Fruit fly (Drosophila melanogaster) whole organism, embryonic: ENCODE data around the gene Ire1.

ENCODE experiments used
- CG16779 ChIP-seq: fragments of 200-800 bp; sonication (Bioruptor generic); IDR thresholded peaks from 2 replicates; pipeline ENCODE4 v1.3.6; 2022; ENCODE audit warnings: missing biosample characterization, missing genetic modification characterization
- CG17612 ChIP-seq: fragments of 200-800 bp; sonication (Bioruptor generic); IDR thresholded peaks from 2 replicates; pipeline ENCODE4 v1.3.6; 2022; ENCODE audit warnings: missing biosample characterization, missing genetic modification characterization
- ERR ChIP-seq: fragments of 200-800 bp; sonication (Bioruptor generic); optimal IDR thresholded peaks from 2 replicates; lab custom pipeline; 2016; ENCODE audit warnings: missing biosample characterization, missing genetic modification characterization
- kni ChIP-seq: fragments of 200-800 bp; sonication (Bioruptor generic); optimal IDR thresholded peaks from 3 replicates; lab custom pipeline; 2017; ENCODE audit warnings: mild to moderate bottlenecking, missing biosample characterization, missing genetic modification reagents, missing genetic modification characterization

- TF ChIP-seq kni (GFP tag; lab: Kevin White, UChicago) (no peak), ERR (GFP tag; lab: Kevin White, UChicago) (no peak), CG16779 (no peak), CG17612 (GFP tag; lab: Robert Waterston, UW) (no peak)
Observed at dm6 chr3R:19822138-19822537, 39.0 kb downstream of the Ire1 start.
